Worm (Caenorhabditis elegans): ENCODE data around the gene hum-10.

- TF ChIP-seq egl-27 (tag; optimal IDR thresholded peaks at IDR 0.05) (no peak), nhr-25 (tag; optimal IDR thresholded peaks at IDR 0.05; ENCODE audit: borderline replicate concordance, insufficient read depth) (no peak)
Observed at ce11 chrX:4782197-4782596, at the start of gene hum-10.

Data from whole organism, L4 larva.